Worm (Caenorhabditis elegans) whole organism, L2 larva: ENCODE data around the gene eri-12.

Experiments used
- C34F6.9 ChIP-seq: fragments of 150-350 bp; optimal IDR thresholded peaks from 2 replicates; lab custom pipeline; 2014; ENCODE audit warnings: missing biosample characterization, missing genetic modification characterization
- R02D3.7 ChIP-seq: fragments of 150-350 bp; optimal IDR thresholded peaks from 2 replicates; lab custom pipeline; 2014; ENCODE audit warnings: missing biosample characterization, missing genetic modification characterization
- Y55F3AM.14 ChIP-seq: fragments of 200-800 bp; sonication (Bioruptor generic); optimal IDR thresholded peaks from 2 replicates; lab custom pipeline; 2018; ENCODE audit warnings: mild to moderate bottlenecking, missing genetic modification characterization, missing compliant biosample characterization
- ZK546.5 ChIP-seq: sonication (generic microtip); optimal IDR thresholded peaks from 2 replicates; lab custom pipeline; 2017; ENCODE audit warnings: missing biosample characterization, missing genetic modification characterization
- aly-2 ChIP-seq: fragments of 150-350 bp; optimal IDR thresholded peaks from 2 replicates; lab custom pipeline; 2014; ENCODE audit warnings: missing biosample characterization, missing genetic modification characterization
- blmp-1 ChIP-seq: sonication (generic microtip); optimal IDR thresholded peaks from 2 replicates; lab custom pipeline; 2017; ENCODE audit warnings: missing genetic modification characterization, mild to moderate bottlenecking, missing compliant biosample characterization, antibody characterized with exemption, moderate library complexity; ENCODE audit not compliant: insufficient read depth
- ceh-16 ChIP-seq: fragments of 150-350 bp; optimal IDR thresholded peaks from 2 replicates; lab custom pipeline; 2014; ENCODE audit warnings: missing biosample characterization, missing genetic modification characterization
- ceh-82 ChIP-seq: fragments of 150-350 bp; optimal IDR thresholded peaks from 2 replicates; lab custom pipeline; 2014; ENCODE audit warnings: missing biosample characterization, missing genetic modification characterization
- dmd-4 ChIP-seq: sonication (generic microtip); optimal IDR thresholded peaks from 2 replicates; lab custom pipeline; 2017; ENCODE audit warnings: missing biosample characterization, missing genetic modification characterization
- elt-1 ChIP-seq: fragments of 150-350 bp; optimal IDR thresholded peaks from 2 replicates; lab custom pipeline; 2014; ENCODE audit warnings: missing biosample characterization, missing genetic modification characterization
- elt-3 ChIP-seq: sonication (generic microtip); optimal IDR thresholded peaks from 2 replicates; lab custom pipeline; 2017; ENCODE audit warnings: missing biosample characterization, missing genetic modification characterization
- fos-1 ChIP-seq: fragments of 150-350 bp; optimal IDR thresholded peaks from 2 replicates; lab custom pipeline; 2014; ENCODE audit warnings: missing biosample characterization, missing genetic modification characterization
- gmeb-1 ChIP-seq: fragments of 150-350 bp; optimal IDR thresholded peaks from 2 replicates; lab custom pipeline; 2014; ENCODE audit warnings: missing biosample characterization, missing genetic modification characterization
- lin-13 ChIP-seq: fragments of 150-350 bp; optimal IDR thresholded peaks from 2 replicates; lab custom pipeline; 2014; ENCODE audit warnings: missing biosample characterization, missing genetic modification reagents, missing genetic modification characterization
- lin-39 ChIP-seq: fragments of 150-350 bp; optimal IDR thresholded peaks from 2 replicates; lab custom pipeline; 2014; ENCODE audit warnings: missing biosample characterization, missing genetic modification reagents, missing genetic modification characterization
- lsy-2 ChIP-seq, 2 experiments: fragments of 150-350 bp in 1 of 2; sonication (generic microtip) in 1 of 2; optimal IDR thresholded peaks; 2 replicates each; lab custom pipeline; 2014 to 2017; ENCODE audit warnings: missing biosample characterization in 2 of 2, missing genetic modification characterization in 2 of 2
- mab-5 ChIP-seq: fragments of 150-350 bp; optimal IDR thresholded peaks from 2 replicates; lab custom pipeline; 2014; ENCODE audit warnings: missing biosample characterization, missing genetic modification characterization
- mdl-1 ChIP-seq, 2 experiments: fragments of 150-350 bp in 1 of 2; sonication (generic microtip) in 1 of 2; optimal IDR thresholded peaks; 2 replicates each; lab custom pipeline; 2017; ENCODE audit warnings: missing biosample characterization in 2 of 2, missing genetic modification characterization in 2 of 2
- nhr-12 ChIP-seq: fragments of 150-350 bp; optimal IDR thresholded peaks from 2 replicates; lab custom pipeline; 2014; ENCODE audit warnings: missing biosample characterization, missing genetic modification characterization
- nhr-129 ChIP-seq: fragments of 150-350 bp; optimal IDR thresholded peaks from 2 replicates; lab custom pipeline; 2014; ENCODE audit warnings: missing biosample characterization, missing genetic modification characterization
- nhr-21 ChIP-seq: fragments of 150-350 bp; optimal IDR thresholded peaks from 2 replicates; lab custom pipeline; 2014; ENCODE audit warnings: missing biosample characterization, missing genetic modification characterization
- nhr-237 ChIP-seq: fragments of 150-350 bp; optimal IDR thresholded peaks from 2 replicates; lab custom pipeline; 2014; ENCODE audit warnings: missing biosample characterization, missing genetic modification characterization
- nhr-25 ChIP-seq: fragments of 150-350 bp; sonication (generic microtip); optimal IDR thresholded peaks from 3 replicates; lab custom pipeline; 2014; ENCODE audit warnings: missing biosample characterization, missing genetic modification characterization
- nhr-6 ChIP-seq: fragments of 150-350 bp; optimal IDR thresholded peaks from 2 replicates; lab custom pipeline; 2014; ENCODE audit warnings: missing biosample characterization, missing genetic modification characterization
- nhr-77 ChIP-seq: fragments of 150-350 bp; optimal IDR thresholded peaks from 2 replicates; lab custom pipeline; 2014; ENCODE audit warnings: missing biosample characterization, missing genetic modification characterization
- peb-1 ChIP-seq: fragments of 150-350 bp; optimal IDR thresholded peaks from 2 replicates; lab custom pipeline; 2014; ENCODE audit warnings: missing biosample characterization, missing genetic modification characterization
- sem-4 ChIP-seq: fragments of 150-350 bp; optimal IDR thresholded peaks from 2 replicates; lab custom pipeline; 2014; ENCODE audit warnings: missing biosample characterization, missing genetic modification reagents, missing genetic modification characterization
- skn-1 ChIP-seq: sonication (generic microtip); optimal IDR thresholded peaks from 2 replicates; lab custom pipeline; 2017; ENCODE audit warnings: missing biosample characterization, missing genetic modification characterization
- sma-3 ChIP-seq: sonication (generic microtip); optimal IDR thresholded peaks from 2 replicates; lab custom pipeline; 2016; ENCODE audit warnings: missing genetic modification reagents, missing genetic modification characterization, missing compliant biosample characterization
- sma-9 ChIP-seq, 2 experiments: fragments of 150-350 bp in 1 of 2; sonication (generic microtip) in 1 of 2; optimal IDR thresholded peaks; 2 replicates each; lab custom pipeline; 2014 to 2016; ENCODE audit warnings: missing genetic modification characterization in 2 of 2, mild to moderate bottlenecking in 1 of 2, missing biosample characterization in 1 of 2, missing compliant biosample characterization in 1 of 2, missing genetic modification reagents in 1 of 2, moderate library complexity in 1 of 2
- snpc-4 ChIP-seq: fragments of 150-350 bp; optimal IDR thresholded peaks from 2 replicates; lab custom pipeline; 2014; ENCODE audit warnings: missing biosample characterization, missing genetic modification characterization
- unc-55 ChIP-seq: fragments of 150-350 bp; sonication (generic microtip); optimal IDR thresholded peaks from 3 replicates; lab custom pipeline; 2014; ENCODE audit warnings: missing biosample characterization, missing genetic modification reagents, missing genetic modification characterization
- unc-62 ChIP-seq: fragments of 150-350 bp; optimal IDR thresholded peaks from 2 replicates; lab custom pipeline; 2014; ENCODE audit warnings: missing biosample characterization, missing genetic modification reagents, missing genetic modification characterization
- zag-1 ChIP-seq: fragments of 150-350 bp; optimal IDR thresholded peaks from 2 replicates; lab custom pipeline; 2014; ENCODE audit warnings: missing biosample characterization, missing genetic modification characterization
- ztf-4 ChIP-seq: fragments of 150-350 bp; optimal IDR thresholded peaks from 2 replicates; lab custom pipeline; 2014; ENCODE audit warnings: missing biosample characterization, missing genetic modification characterization

Gene eri-12

DNA sequence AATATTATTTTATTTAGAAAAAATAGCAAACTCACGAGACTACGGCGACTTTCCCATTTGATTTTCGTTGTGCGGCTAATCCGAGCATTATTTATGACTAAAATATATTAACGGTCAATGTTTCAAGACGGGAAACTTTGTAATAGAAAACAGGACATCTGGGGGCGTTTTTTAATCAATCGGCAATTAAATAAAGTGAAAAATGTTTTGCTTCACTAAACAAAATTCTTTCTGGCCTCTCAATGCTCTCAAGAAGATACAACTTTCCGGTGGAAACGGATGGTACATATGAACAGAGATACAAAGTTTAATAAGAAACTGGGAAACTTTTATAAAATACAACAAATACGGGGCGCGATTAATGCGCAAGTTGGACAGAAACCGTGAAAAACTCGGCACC lies 5.8 kb upstream of the eri-12 start, which contains the start of gene B0001.2:
Gene B0001.2, minus strand, starts transcription at position 101 of the 400 bp plus-strand sequence.
- TF ChIP-seq nhr-21 (tag; lab: Kevin White, UChicago) (no peak), ZK546.5 (tag; lab: Kevin White, UChicago) (no peak), mab-5 (tag; lab: Kevin White, UChicago) (no peak), aly-2 (tag; lab: Kevin White, UChicago) (no peak), nhr-12 (tag; lab: Kevin White, UChicago) (no peak), gmeb-1 (tag; lab: Kevin White, UChicago) (no peak)

DNA sequence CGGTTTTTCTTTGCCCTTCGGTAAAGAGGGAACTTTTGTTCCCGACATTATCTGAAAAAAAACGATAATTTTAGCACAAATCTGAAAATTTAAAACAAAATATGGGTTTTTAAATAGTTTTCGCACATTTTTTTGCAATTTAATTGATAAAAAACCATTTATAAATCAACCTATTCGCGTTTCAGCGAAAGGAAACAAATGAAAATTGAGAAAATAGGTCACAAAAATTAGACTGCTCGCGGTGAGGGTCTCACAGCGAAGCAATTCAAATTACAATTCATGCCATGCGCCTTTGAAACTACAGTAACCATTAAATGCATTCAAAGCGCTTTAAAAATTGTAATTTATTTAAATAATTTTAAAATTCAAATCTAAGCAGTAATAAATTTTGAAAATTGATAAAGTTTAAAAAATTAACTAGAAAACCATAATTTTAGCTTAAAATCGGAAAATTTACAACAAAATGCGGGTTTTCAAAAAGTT lies 2.4 kb upstream of the eri-12 start, which contains the start of gene B0001.7:
Gene B0001.7, minus strand, starts transcription at position 51 of the 483 bp plus-strand sequence.
- TF ChIP-seq skn-1 (tag; lab: Kevin White, UChicago) (no peak), sem-4 (tag; lab: Kevin White, UChicago) (no peak), lin-39 (tag; lab: Kevin White, UChicago) (no peak), sma-3 (no peak), nhr-237 (tag; lab: Kevin White, UChicago) (no peak), ceh-82 (tag; lab: Kevin White, UChicago) (no peak), nhr-21 (tag; lab: Kevin White, UChicago) (no peak), lin-13 (GFP tag; lab: Kevin White, UChicago) (no peak), peb-1 (tag; lab: Kevin White, UChicago) (no peak)
- TF ChIP-seq, all 48 proteins: peak for 0

DNA sequence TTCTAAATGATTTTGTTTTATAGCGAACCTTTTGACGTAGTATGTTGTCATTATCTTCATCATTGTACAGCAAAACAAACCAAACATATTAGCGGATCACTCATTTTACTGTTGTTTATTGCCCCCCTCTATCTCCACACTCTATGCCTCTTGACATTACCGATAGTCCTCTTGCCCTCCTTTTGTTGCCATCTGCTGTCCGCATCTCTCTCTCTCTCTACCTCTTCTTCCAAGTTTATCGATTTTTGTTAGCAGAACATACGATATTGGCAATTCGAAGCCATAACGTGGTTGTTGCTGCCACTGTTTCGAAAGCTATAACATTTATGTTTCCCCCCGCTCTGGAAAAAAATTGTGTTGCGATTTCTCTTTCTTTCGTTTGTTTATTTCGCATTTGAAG lies 1.3 kb downstream of the eri-12 start:
- TF ChIP-seq lin-39 (tag; lab: Kevin White, UChicago), result no peak
- TF ChIP-seq nhr-129, result peak; percentile 62
- no peak for TF ChIP-seq ztf-4 (tag; lab: Kevin White, UChicago)
- TF ChIP-seq sma-9 (GFP tag; optimal IDR thresholded peaks at IDR 0.05; lab: Kevin White, UChicago), result no peak
- TF ChIP-seq sma-9 (tag; optimal IDR thresholded peaks at IDR 0.05; lab: Kevin White, UChicago), result no peak
- TF ChIP-seq nhr-21 (tag; lab: Kevin White, UChicago), result no peak
- no peak for TF ChIP-seq fos-1 (tag; lab: Kevin White, UChicago)
- no peak for TF ChIP-seq unc-62
- TF ChIP-seq, all 48 proteins: peak for 1

DNA sequence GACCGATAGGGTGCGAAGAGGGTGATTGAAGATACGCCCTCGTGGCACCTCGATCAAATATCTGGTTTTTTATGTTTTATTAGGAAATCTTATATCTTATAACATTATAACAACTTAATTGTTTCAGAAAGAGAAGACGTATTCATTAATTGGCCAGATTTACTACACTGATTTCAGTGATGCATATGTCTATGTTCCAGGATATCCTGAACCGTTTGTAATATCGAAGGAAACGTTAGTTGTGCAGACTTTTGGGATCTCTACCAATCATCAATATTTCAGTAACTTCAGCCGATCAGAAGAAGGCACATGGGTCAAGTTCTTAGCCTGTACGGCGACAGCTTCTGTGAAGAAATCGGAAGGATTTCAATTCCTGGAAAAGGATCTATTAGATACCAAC lies 3.8 kb downstream of the eri-12 start:
- TF ChIP-seq blmp-1 (tag; lab: Kevin White, UChicago) (no peak), ztf-4 (tag; lab: Kevin White, UChicago) (no peak), snpc-4 (tag; lab: Kevin White, UChicago) (no peak), ZK546.5 (tag; lab: Kevin White, UChicago) (no peak)

DNA sequence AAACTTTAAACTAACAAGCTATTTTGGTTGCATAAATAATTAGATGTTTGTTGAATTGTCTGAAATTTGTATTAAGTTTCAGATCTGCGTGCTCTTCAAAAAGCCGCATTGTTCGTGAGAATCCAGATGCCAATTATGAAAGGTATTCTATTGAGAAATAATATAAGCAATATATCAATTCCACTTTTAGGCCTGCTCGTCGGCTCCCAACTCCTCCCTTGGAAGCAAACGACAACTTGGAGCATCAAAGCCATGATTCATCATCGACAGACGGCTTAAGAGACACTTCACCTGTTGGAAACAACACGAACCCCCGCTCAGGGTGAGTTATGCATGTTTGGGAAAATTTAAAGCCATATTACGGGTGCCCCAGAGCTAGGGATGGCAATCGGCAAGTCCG lies 6.1 kb downstream of the eri-12 start:
- TF ChIP-seq lsy-2 (tag; optimal IDR thresholded peaks at IDR 0.05; lab: Kevin White, UChicago), result no peak
- TF ChIP-seq sma-3, result no peak
- TF ChIP-seq Y55F3AM.14 (GFP tag; lab: Kevin White, UChicago), result no peak
- no peak for TF ChIP-seq R02D3.7 (tag; lab: Kevin White, UChicago)
- no peak for TF ChIP-seq snpc-4 (tag; lab: Kevin White, UChicago)
- TF ChIP-seq, all 48 proteins: peak for 0

DNA sequence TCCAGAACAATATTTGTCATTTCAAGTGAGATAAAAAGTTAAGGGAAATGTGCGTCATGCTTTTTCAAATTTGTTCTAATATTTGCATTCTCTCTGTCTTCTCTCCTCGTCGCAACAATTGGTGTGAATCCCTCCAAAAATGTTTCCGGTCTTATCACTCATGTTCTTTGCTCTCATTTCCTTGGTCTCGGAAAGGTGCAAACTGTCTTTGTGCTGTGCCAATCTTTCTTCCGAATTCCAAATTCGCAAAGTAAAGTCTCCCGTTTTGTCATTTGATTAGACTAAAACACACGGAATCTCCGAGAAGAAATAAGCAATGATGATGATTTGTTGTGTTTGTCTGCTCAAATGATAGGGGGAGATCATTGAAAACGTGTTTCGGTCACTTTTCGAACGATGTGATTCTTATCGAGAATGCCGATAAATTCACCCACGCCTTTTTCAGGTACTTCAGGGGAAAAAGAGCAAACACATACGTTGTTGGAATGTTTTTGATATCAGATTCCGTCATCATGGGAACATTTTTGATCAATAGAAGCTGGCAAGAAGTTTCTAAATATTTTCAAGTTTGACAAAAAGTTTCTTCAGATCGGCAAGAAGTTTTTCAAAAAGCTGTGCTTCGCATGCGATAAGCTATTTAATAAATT lies 8.9 kb downstream of the eri-12 start:
- TF ChIP-seq zag-1 (tag; lab: Kevin White, UChicago), result no peak
- no peak for TF ChIP-seq nhr-237 (tag; lab: Kevin White, UChicago)
- TF ChIP-seq nhr-77 (tag; lab: Kevin White, UChicago), result no peak
- no peak for TF ChIP-seq dmd-4 (tag; lab: Kevin White, UChicago)
- TF ChIP-seq nhr-129, result peak; percentile 50
- TF ChIP-seq elt-1 (tag; lab: Kevin White, UChicago), result no peak
- TF ChIP-seq, all 48 proteins: peak for 1

DNA sequence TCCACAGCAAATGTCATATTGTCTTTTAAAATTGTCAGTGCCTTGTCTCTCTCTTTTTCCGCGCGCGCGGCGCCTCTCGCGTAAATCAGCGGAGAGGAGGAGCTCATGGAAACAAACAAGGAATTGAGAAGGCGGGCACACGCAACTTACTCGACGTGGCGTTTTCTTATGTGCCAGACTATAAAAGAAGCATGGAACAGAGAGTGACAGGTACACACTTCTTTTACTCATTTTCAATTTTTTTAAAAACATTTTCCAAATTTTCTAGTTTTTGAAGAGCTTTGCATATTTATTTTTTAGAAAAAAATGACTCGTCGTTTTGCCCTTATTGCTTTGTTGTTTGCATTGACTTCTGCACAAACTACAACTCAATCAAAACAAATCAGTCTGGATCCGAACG lies 11.3 kb downstream of the eri-12 start, which contains the start of gene F20B10.3:
Gene F20B10.3, plus strand, starts transcription at position 301 of the 400 bp plus-strand sequence.
- TF ChIP-seq nhr-21 (tag; lab: Kevin White, UChicago), result no peak
- TF ChIP-seq nhr-25 (tag; lab: Kevin White, UChicago), result no peak
- no peak for TF ChIP-seq sma-3
- TF ChIP-seq lin-39 (tag; lab: Kevin White, UChicago), result no peak
- no peak for TF ChIP-seq ZK546.5 (tag; lab: Kevin White, UChicago)
- no peak for TF ChIP-seq aly-2 (tag; lab: Kevin White, UChicago)
- no peak for TF ChIP-seq blmp-1 (tag; lab: Kevin White, UChicago)
- TF ChIP-seq unc-55 (GFP tag; lab: Kevin White, UChicago), result no peak
- no peak for TF ChIP-seq ceh-16 (tag; lab: Kevin White, UChicago)
- no peak for TF ChIP-seq snpc-4 (tag; lab: Kevin White, UChicago)
- TF ChIP-seq elt-3 (tag; lab: Kevin White, UChicago), result no peak
- TF ChIP-seq gmeb-1 (tag; lab: Kevin White, UChicago), result no peak
- TF ChIP-seq fos-1 (tag; lab: Kevin White, UChicago), result no peak
- no peak for TF ChIP-seq C34F6.9 (tag; lab: Kevin White, UChicago)
- TF ChIP-seq mdl-1 (tag; optimal IDR thresholded peaks at IDR 0.05; lab: Kevin White, UChicago), result no peak
- TF ChIP-seq nhr-6 (tag; lab: Kevin White, UChicago), result no peak
- TF ChIP-seq lsy-2 (tag; optimal IDR thresholded peaks at IDR 0.05; lab: Kevin White, UChicago), result no peak
